Worm (Caenorhabditis elegans) whole organism, L4 larva: ENCODE results near the gene srsx-26.

Experiments
- D1046.2 ChIP-seq: fragments of 200-800 bp; sonication (Bioruptor generic); IDR thresholded peaks from 2 replicates; pipeline ENCODE4 v1.3.6; 2022; ENCODE audit warnings: missing genetic modification characterization, missing compliant biosample characterization
- Y5F2A.4 ChIP-seq: fragments of 200-800 bp; sonication (Bioruptor generic); optimal IDR thresholded peaks from 2 replicates; lab custom pipeline; 2018; ENCODE audit warnings: mild to moderate bottlenecking, missing genetic modification characterization, missing compliant biosample characterization
- aha-1 ChIP-seq: fragments of 150-350 bp; peaks from one replicate; lab custom pipeline; 2014; ENCODE audit warnings: missing biosample characterization, missing genetic modification characterization
- arid-1 ChIP-seq: fragments of 200-800 bp; sonication (Bioruptor generic); conservative IDR thresholded peaks from 2 replicates; pipeline ENCODE4 v1.3.6; 2022; ENCODE audit warnings: missing genetic modification reagents, missing genetic modification characterization, missing compliant biosample characterization
- attf-4 ChIP-seq: sonication (generic microtip); optimal IDR thresholded peaks from 3 replicates; lab custom pipeline; 2017; ENCODE audit warnings: missing biosample characterization, missing genetic modification characterization
- ceh-28 ChIP-seq: fragments of 150-350 bp; optimal IDR thresholded peaks from 2 replicates; lab custom pipeline; 2014; ENCODE audit warnings: missing biosample characterization, missing genetic modification reagents, missing genetic modification characterization
- ceh-44 ChIP-seq: fragments of 200-800 bp; sonication (Bioruptor generic); IDR thresholded peaks from 2 replicates; pipeline ENCODE4 v1.3.6; 2022; ENCODE audit warnings: missing genetic modification reagents, missing genetic modification characterization, missing compliant biosample characterization
- ces-1 ChIP-seq: fragments of 150-350 bp; sonication (generic microtip); optimal IDR thresholded peaks from 4 replicates; lab custom pipeline; 2014; ENCODE audit warnings: missing biosample characterization, missing genetic modification reagents, missing genetic modification characterization
- ctbp-1 ChIP-seq: fragments of 200-800 bp; sonication (Bioruptor generic); IDR thresholded peaks from 2 replicates; pipeline ENCODE4 v1.3.6; 2022; ENCODE audit warnings: missing genetic modification reagents, missing genetic modification characterization, missing compliant biosample characterization
- daf-8 ChIP-seq: fragments of 200-800 bp; sonication (Bioruptor generic); IDR thresholded peaks from 2 replicates; pipeline ENCODE4 v1.3.6; 2022; ENCODE audit warnings: missing genetic modification characterization, missing compliant biosample characterization
- dmd-6 ChIP-seq: fragments of 200-800 bp; sonication (Bioruptor generic); IDR thresholded peaks from 2 replicates; pipeline ENCODE4 v1.3.6; 2022; ENCODE audit warnings: missing genetic modification reagents, missing genetic modification characterization, missing compliant biosample characterization
- dpl-1 ChIP-seq: fragments of 150-350 bp; optimal IDR thresholded peaks from 2 replicates; lab custom pipeline; 2014; ENCODE audit warnings: missing biosample characterization, missing genetic modification reagents, missing genetic modification characterization
- duxl-1 ChIP-seq: sonication (generic microtip); optimal IDR thresholded peaks from 2 replicates; lab custom pipeline; 2016; ENCODE audit warnings: mild to moderate bottlenecking, missing genetic modification characterization, moderate library complexity, missing compliant biosample characterization; ENCODE audit not compliant: poor library complexity
- dve-1 ChIP-seq: sonication (generic microtip); optimal IDR thresholded peaks from 2 replicates; lab custom pipeline; 2017; ENCODE audit warnings: antibody characterized with exemption, mild to moderate bottlenecking, missing genetic modification characterization, missing compliant biosample characterization; ENCODE audit not compliant: insufficient read depth
- egl-27 ChIP-seq: sonication (generic microtip); optimal IDR thresholded peaks from 3 replicates; lab custom pipeline; 2017; ENCODE audit warnings: missing biosample characterization, missing genetic modification reagents, missing genetic modification characterization
- fkh-10 ChIP-seq: fragments of 150-350 bp; optimal IDR thresholded peaks from 2 replicates; lab custom pipeline; 2014; ENCODE audit warnings: missing biosample characterization, missing genetic modification reagents, missing genetic modification characterization
- hif-1 ChIP-seq, 2 experiments: sonication (generic microtip); optimal IDR thresholded peaks; 2 replicates each; lab custom pipeline; 2016 to 2017; ENCODE audit warnings: missing compliant biosample characterization in 2 of 2, missing genetic modification characterization in 2 of 2, missing genetic modification reagents in 2 of 2, missing genotype in 2 of 2, mild to moderate bottlenecking in 1 of 2
- hlh-11 ChIP-seq: fragments of 200-800 bp; sonication (Bioruptor generic); optimal IDR thresholded peaks from 2 replicates; lab custom pipeline; 2018; ENCODE audit warnings: mild to moderate bottlenecking, missing genetic modification characterization, missing compliant biosample characterization
- hlh-30 ChIP-seq: sonication (generic microtip); optimal IDR thresholded peaks from 2 replicates; lab custom pipeline; 2017; ENCODE audit warnings: antibody characterized with exemption, mild to moderate bottlenecking, missing genetic modification characterization, missing compliant biosample characterization; ENCODE audit not compliant: insufficient read depth
- hmg-1.1 ChIP-seq: fragments of 200-800 bp; sonication (Bioruptor generic); IDR thresholded peaks from 2 replicates; pipeline ENCODE4 v1.3.6; 2022; ENCODE audit warnings: missing genetic modification reagents, missing genetic modification characterization, missing compliant biosample characterization
- lim-7 ChIP-seq: fragments of 200-800 bp; sonication (Bioruptor generic); IDR thresholded peaks from 2 replicates; pipeline ENCODE4 v1.3.6; 2022; ENCODE audit warnings: missing genetic modification characterization, missing compliant biosample characterization
- lin-13 ChIP-seq: fragments of 150-350 bp; optimal IDR thresholded peaks from 2 replicates; lab custom pipeline; 2014; ENCODE audit warnings: missing biosample characterization, missing genetic modification reagents, missing genetic modification characterization
- lin-29 ChIP-seq: fragments of 200-800 bp; sonication (Bioruptor generic); IDR thresholded peaks from 2 replicates; pipeline ENCODE4 v1.3.6; 2022; ENCODE audit warnings: missing genetic modification reagents, missing genetic modification characterization, missing compliant biosample characterization
- lir-3 ChIP-seq: sonication (generic microtip); optimal IDR thresholded peaks from 2 replicates; lab custom pipeline; 2016; ENCODE audit warnings: mild to moderate bottlenecking, missing genetic modification characterization, missing compliant biosample characterization
- lsy-2 ChIP-seq, 2 experiments: fragments of 150-350 bp in 1 of 2; sonication (generic microtip) in 1 of 2; optimal IDR thresholded peaks; 2 replicates each; lab custom pipeline; 2014 to 2017; ENCODE audit warnings: missing biosample characterization in 2 of 2, missing genetic modification characterization in 2 of 2
- mdt-29 ChIP-seq: fragments of 200-800 bp; sonication (Bioruptor generic); IDR thresholded peaks from 2 replicates; pipeline ENCODE4 v1.3.6; 2022; ENCODE audit warnings: missing genetic modification reagents, missing genetic modification characterization, missing compliant biosample characterization
- mes-2 ChIP-seq: sonication (generic microtip); optimal IDR thresholded peaks from 2 replicates; lab custom pipeline; 2016; ENCODE audit warnings: missing genotype, mild to moderate bottlenecking, missing genetic modification characterization, missing compliant biosample characterization; ENCODE audit not compliant: poor library complexity, severe bottlenecking
- mxl-3 ChIP-seq: fragments of 200-800 bp; sonication (Bioruptor generic); optimal IDR thresholded peaks from 2 replicates; lab custom pipeline; 2018; ENCODE audit warnings: mild to moderate bottlenecking, missing genetic modification characterization, missing compliant biosample characterization
- nhr-102 ChIP-seq: sonication (generic microtip); optimal IDR thresholded peaks from 2 replicates; lab custom pipeline; 2016; ENCODE audit warnings: mild to moderate bottlenecking, missing genetic modification characterization, moderate library complexity, missing compliant biosample characterization
- nhr-111 ChIP-seq: fragments of 200-800 bp; sonication (Bioruptor generic); optimal IDR thresholded peaks from 2 replicates; lab custom pipeline; 2018; ENCODE audit warnings: mild to moderate bottlenecking, missing genetic modification characterization, missing compliant biosample characterization
- nhr-237 ChIP-seq: sonication (generic microtip); optimal IDR thresholded peaks from 2 replicates; lab custom pipeline; 2017; ENCODE audit warnings: missing biosample characterization, missing genetic modification characterization
- nhr-25 ChIP-seq: sonication (generic microtip); optimal IDR thresholded peaks from 2 replicates; lab custom pipeline; 2017; ENCODE audit warnings: missing genetic modification characterization, mild to moderate bottlenecking, missing compliant biosample characterization, antibody characterized with exemption, moderate library complexity, borderline replicate concordance; ENCODE audit not compliant: insufficient read depth
- nhr-41 ChIP-seq: fragments of 200-800 bp; sonication (Bioruptor generic); IDR thresholded peaks from 2 replicates; pipeline ENCODE4 v1.3.6; 2022; ENCODE audit warnings: missing genetic modification reagents, missing genetic modification characterization, missing compliant biosample characterization
- nhr-42 ChIP-seq: fragments of 200-800 bp; sonication (Bioruptor generic); IDR thresholded peaks from 2 replicates; pipeline ENCODE4 v1.3.6; 2022; ENCODE audit warnings: missing genetic modification characterization, missing compliant biosample characterization
- nhr-48 ChIP-seq: sonication (generic microtip); optimal IDR thresholded peaks from 2 replicates; lab custom pipeline; 2016; ENCODE audit warnings: mild to moderate bottlenecking, missing genetic modification characterization, missing compliant biosample characterization
- nhr-6 ChIP-seq: fragments of 150-350 bp; optimal IDR thresholded peaks from 2 replicates; lab custom pipeline; 2014; ENCODE audit warnings: missing biosample characterization, missing genetic modification characterization
- php-3 ChIP-seq: fragments of 200-800 bp; sonication (Bioruptor generic); IDR thresholded peaks from 2 replicates; pipeline ENCODE4 v1.3.6; 2022; ENCODE audit warnings: missing genetic modification reagents, missing genetic modification characterization, missing compliant biosample characterization
- sdz-12 ChIP-seq: fragments of 200-800 bp; sonication (Bioruptor generic); optimal IDR thresholded peaks from 2 replicates; lab custom pipeline; 2018; ENCODE audit warnings: mild to moderate bottlenecking, missing genetic modification characterization, missing compliant biosample characterization
- set-16 ChIP-seq: fragments of 200-800 bp; sonication (Bioruptor generic); IDR thresholded peaks from 2 replicates; pipeline ENCODE4 v1.3.6; 2022; ENCODE audit warnings: missing genetic modification reagents, missing genetic modification characterization, missing compliant biosample characterization
- skn-1 ChIP-seq: fragments of 150-350 bp; optimal IDR thresholded peaks from 2 replicates; lab custom pipeline; 2014; ENCODE audit warnings: missing biosample characterization, missing genetic modification characterization
- spr-1 ChIP-seq: sonication (generic microtip); optimal IDR thresholded peaks from 2 replicates; lab custom pipeline; 2016; ENCODE audit warnings: mild to moderate bottlenecking, missing genetic modification characterization, missing compliant biosample characterization
- spr-3 ChIP-seq: fragments of 200-800 bp; sonication (Bioruptor generic); optimal IDR thresholded peaks from 2 replicates; lab custom pipeline; 2018; ENCODE audit warnings: mild to moderate bottlenecking, missing genetic modification characterization, missing compliant biosample characterization
- unc-62 ChIP-seq, 3 experiments: fragments of 150-350 bp in 1 of 3; sonication (generic microtip); optimal IDR thresholded peaks in 2 of 3; peaks in 1 of 3; 1 replicate in 1 of 3; 2 replicates in 2 of 3; lab custom pipeline; 2014 to 2017; ENCODE audit warnings: missing biosample characterization in 3 of 3, missing genetic modification characterization in 3 of 3, missing genetic modification reagents in 3 of 3, missing genotype in 1 of 3
- vab-7 ChIP-seq: fragments of 200-800 bp; sonication (Bioruptor generic); IDR thresholded peaks from 2 replicates; pipeline ENCODE4 v1.3.6; 2022; ENCODE audit warnings: missing genetic modification reagents, missing genetic modification characterization, missing compliant biosample characterization
- zag-1 ChIP-seq: fragments of 150-350 bp; optimal IDR thresholded peaks from 2 replicates; lab custom pipeline; 2014; ENCODE audit warnings: missing biosample characterization, missing genetic modification characterization
- zfp-2 ChIP-seq: sonication (generic microtip); optimal IDR thresholded peaks from 2 replicates; lab custom pipeline; 2016; ENCODE audit warnings: mild to moderate bottlenecking, missing genetic modification characterization, missing compliant biosample characterization
- ztf-11 ChIP-seq: fragments of 150-350 bp; optimal IDR thresholded peaks from 2 replicates; lab custom pipeline; 2014; ENCODE audit warnings: missing biosample characterization, missing genetic modification characterization
- ztf-7 ChIP-seq: fragments of 150-350 bp; optimal IDR thresholded peaks from 2 replicates; lab custom pipeline; 2014; ENCODE audit warnings: missing biosample characterization, missing genetic modification characterization

Gene srsx-26

ce11 chrV:10174632-10175075, 26.2 kb downstream of the srsx-26 start (continued):
- TF ChIP-seq nhr-42 (GFP tag; lab: Robert Waterston, UW) (0 out of 2 replicates have a peak, but pooled peaks have one; percentile 15), vab-7 (0 out of 2 replicates have a peak, but pooled peaks have one; percentile 33), lsy-2 (tag; optimal IDR thresholded peaks at IDR 0.05; lab: Kevin White, UChicago) (peak; percentile 62 to 85), arid-1 (0 out of 2 replicates have a peak, but pooled peaks have one; percentile 31), zag-1 (tag; lab: Kevin White, UChicago) (peak; percentile 20), mdt-29 (0 out of 2 replicates have a peak, but pooled peaks have one; percentile 25), mes-2 (tag; lab: Kevin White, UChicago) (peak; percentile 34), lir-3 (tag; lab: Kevin White, UChicago) (no peak), hif-1 (tag; optimal IDR thresholded peaks at IDR 0.05; lab: Kevin White, UChicago) (peak in 1 of 2 experiments; percentile 66), ceh-28 (tag; lab: Kevin White, UChicago) (peak; percentile 78), unc-62 (GFP tag; optimal IDR thresholded peaks at IDR 0.05 in 1 of 2; lab: Kevin White, UChicago) (peak in 1 of 2 experiments; percentile 1), unc-62 (tag; optimal IDR thresholded peaks at IDR 0.05; lab: Kevin White, UChicago) (peak; percentile 33), D1046.2 (no peak), aha-1 (peak; percentile 100), hlh-30 (peak; percentile 73), ctbp-1 (GFP tag; lab: Robert Waterston, UW) (peak; percentile 85; the same call in 1 of the 2 replicates), dmd-6 (GFP tag; lab: Robert Waterston, UW) (peak; percentile 47), lim-7 (GFP tag; lab: Robert Waterston, UW) (no peak), hlh-11 (tag; lab: Kevin White, UChicago) (peak; percentile 56), mxl-3 (GFP tag; lab: Kevin White, UChicago) (peak; percentile 28), sdz-12 (GFP tag; lab: Kevin White, UChicago) (no peak), spr-3 (GFP tag; lab: Kevin White, UChicago) (no peak)

ce11 chrV:10178166-10178565, 29.7 kb downstream of the srsx-26 start:
- TF ChIP-seq daf-8 (no peak), arid-1 (no peak), dpl-1 (GFP tag; lab: Kevin White, UChicago) (peak; percentile 27), skn-1 (tag; lab: Kevin White, UChicago) (no peak), spr-1 (tag; lab: Kevin White, UChicago) (peak; percentile 14), ctbp-1 (GFP tag; lab: Robert Waterston, UW) (0 out of 2 replicates have a peak, but pooled peaks have one; percentile 22), ztf-7 (tag; lab: Kevin White, UChicago) (no peak), attf-4 (tag; lab: Kevin White, UChicago) (no peak), lin-13 (no peak), unc-62 (GFP tag; optimal IDR thresholded peaks at IDR 0.05 in 1 of 2; lab: Kevin White, UChicago) (no peak), unc-62 (tag; optimal IDR thresholded peaks at IDR 0.05; lab: Kevin White, UChicago) (no peak), ztf-11 (tag; lab: Kevin White, UChicago) (no peak), nhr-102 (tag; lab: Kevin White, UChicago) (no peak), zfp-2 (tag; lab: Kevin White, UChicago) (no peak), nhr-111 (GFP tag; lab: Kevin White, UChicago) (no peak), nhr-48 (tag; lab: Kevin White, UChicago) (no peak), hif-1 (tag; optimal IDR thresholded peaks at IDR 0.05; lab: Kevin White, UChicago) (peak in 1 of 2 experiments; percentile 72), nhr-41 (GFP tag; lab: Robert Waterston, UW) (no peak), set-16 (no peak), spr-3 (GFP tag; lab: Kevin White, UChicago) (no peak), duxl-1 (no peak), dve-1 (peak; percentile 60), ces-1 (GFP tag; lab: Kevin White, UChicago) (no peak), ceh-44 (GFP tag; lab: Robert Waterston, UW) (no peak), nhr-237 (no peak), nhr-25 (tag; lab: Kevin White, UChicago) (no peak), lin-29 (GFP tag; lab: Robert Waterston, UW) (no peak), php-3 (GFP tag; lab: Robert Waterston, UW) (no peak), fkh-10 (GFP tag; lab: Kevin White, UChicago) (peak; percentile 53), nhr-6 (no peak), Y5F2A.4 (GFP tag; lab: Kevin White, UChicago) (no peak), egl-27 (tag; lab: Kevin White, UChicago) (no peak), hmg-1.1 (GFP tag; lab: Robert Waterston, UW) (no peak; the same call in 1 of the 2 replicates)
